Worm (Caenorhabditis elegans): ENCODE data around the gene lido-10.

DNA sequence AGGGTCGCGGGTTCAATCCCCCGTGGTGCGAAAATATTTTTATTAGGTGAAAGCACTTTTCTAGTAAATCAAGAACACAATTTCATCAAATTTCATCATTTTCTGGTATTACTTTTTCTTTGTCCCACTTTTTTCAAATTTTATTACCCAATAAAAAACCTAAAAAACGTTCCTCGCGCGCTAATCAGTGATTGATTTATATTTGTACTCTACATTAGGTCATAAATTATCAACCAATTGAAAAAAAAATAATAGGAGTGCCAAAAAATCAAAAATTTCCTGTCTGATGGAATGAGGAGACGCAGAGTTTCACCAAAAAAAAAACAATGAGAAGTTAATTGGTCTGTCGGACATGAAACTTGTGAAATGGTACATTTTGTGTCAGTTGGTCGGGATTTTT is 22.3 kb downstream of the lido-10 start:
- TF ChIP-seq dve-1 (tag; optimal IDR thresholded peaks at IDR 0.05; ENCODE audit: insufficient read depth), result no peak
- TF ChIP-seq tra-1 (GFP tag; IDR thresholded peaks at IDR 0.05), result 0 out of 2 replicates have a peak, but pooled peaks have one; percentile 14
- TF ChIP-seq nhr-28 (tag; optimal IDR thresholded peaks at IDR 0.05), result peak; percentile 18
- TF ChIP-seq pha-4 (GFP tag; IDR thresholded peaks at IDR 0.05), result no peak
- TF ChIP-seq pha-4 (tag; optimal IDR thresholded peaks at IDR 0.05), result no peak
- no peak for TF ChIP-seq fos-1 (tag; optimal IDR thresholded peaks at IDR 0.05)
- no peak for TF ChIP-seq skn-1 (tag; optimal IDR thresholded peaks at IDR 0.05)
- no peak for TF ChIP-seq ceh-32 (tag; optimal IDR thresholded peaks at IDR 0.05; ENCODE audit: poor library complexity)
- TF ChIP-seq unc-62 (GFP tag; optimal IDR thresholded peaks at IDR 0.05 in 1 of 2), result no peak
- no peak for TF ChIP-seq unc-62 (tag; optimal IDR thresholded peaks at IDR 0.05)
- no peak for TF ChIP-seq T20F7.1 (GFP tag; optimal IDR thresholded peaks at IDR 0.05)
- no peak for TF ChIP-seq pqm-1 (tag; optimal IDR thresholded peaks at IDR 0.05)
